Worm (Caenorhabditis elegans) whole organism, late embryonic: ENCODE data around the gene fnta-1.

Experiments
- C38D4.7 ChIP-seq: fragments of 200-800 bp; sonication (Bioruptor generic); optimal IDR thresholded peaks from 2 replicates; lab custom pipeline; 2018; ENCODE audit warnings: mild to moderate bottlenecking, missing genetic modification characterization, moderate library complexity, missing compliant biosample characterization
- F13H6.1 ChIP-seq: sonication (generic microtip); optimal IDR thresholded peaks from 2 replicates; lab custom pipeline; 2016; ENCODE audit warnings: missing genetic modification characterization, missing compliant biosample characterization
- K02D7.2 ChIP-seq: sonication (generic microtip); optimal IDR thresholded peaks from 2 replicates; lab custom pipeline; 2017; ENCODE audit warnings: mild to moderate bottlenecking, missing genetic modification characterization, missing compliant biosample characterization
- T23F11.4 ChIP-seq: fragments of 200-800 bp; sonication (Bioruptor generic); optimal IDR thresholded peaks from 2 replicates; lab custom pipeline; 2018; ENCODE audit warnings: mild to moderate bottlenecking, missing genetic modification characterization, missing compliant biosample characterization
- Y22D7AL.16 ChIP-seq: sonication (generic microtip); optimal IDR thresholded peaks from 2 replicates; lab custom pipeline; 2016; ENCODE audit warnings: missing genetic modification characterization, missing compliant biosample characterization
- ahr-1 ChIP-seq: sonication (generic microtip); optimal IDR thresholded peaks from 2 replicates; lab custom pipeline; 2016; ENCODE audit warnings: missing genetic modification characterization, missing compliant biosample characterization
- ceh-14 ChIP-seq: sonication (generic microtip); optimal IDR thresholded peaks from 2 replicates; lab custom pipeline; 2016; ENCODE audit warnings: missing genotype, missing genetic modification characterization, missing compliant biosample characterization
- ceh-18 ChIP-seq: sonication (generic microtip); optimal IDR thresholded peaks from 2 replicates; lab custom pipeline; 2016; ENCODE audit warnings: missing genetic modification characterization, missing compliant biosample characterization
- ceh-19 ChIP-seq: fragments of 200-800 bp; sonication (Bioruptor generic); optimal IDR thresholded peaks from 2 replicates; lab custom pipeline; 2018; ENCODE audit warnings: mild to moderate bottlenecking, missing genetic modification characterization, missing compliant biosample characterization
- ceh-22 ChIP-seq: sonication (generic microtip); optimal IDR thresholded peaks from 2 replicates; lab custom pipeline; 2017; ENCODE audit warnings: missing biosample characterization, missing genetic modification characterization
- ceh-30 ChIP-seq: fragments of 150-350 bp; optimal IDR thresholded peaks from 2 replicates; lab custom pipeline; 2014; ENCODE audit warnings: missing biosample characterization, missing genetic modification characterization
- ceh-31 ChIP-seq: sonication (generic microtip); optimal IDR thresholded peaks from 2 replicates; lab custom pipeline; 2016; ENCODE audit warnings: missing genetic modification characterization, missing compliant biosample characterization
- ceh-6 ChIP-seq: fragments of 200-800 bp; sonication (Bioruptor generic); optimal IDR thresholded peaks from 2 replicates; lab custom pipeline; 2018; ENCODE audit warnings: mild to moderate bottlenecking, missing genetic modification characterization, missing compliant biosample characterization
- ceh-9 ChIP-seq: sonication (generic microtip); optimal IDR thresholded peaks from 2 replicates; lab custom pipeline; 2016; ENCODE audit warnings: mild to moderate bottlenecking, missing genetic modification characterization, inconsistent platforms, missing compliant biosample characterization
- che-1 ChIP-seq: sonication (generic microtip); optimal IDR thresholded peaks from 2 replicates; lab custom pipeline; 2016; ENCODE audit warnings: mild to moderate bottlenecking, missing genetic modification characterization, missing compliant biosample characterization
- dmd-4 ChIP-seq: sonication (generic microtip); optimal IDR thresholded peaks from 2 replicates; lab custom pipeline; 2016; ENCODE audit warnings: borderline replicate concordance, missing genetic modification characterization, missing compliant biosample characterization
- elt-2 ChIP-seq: sonication (generic microtip); optimal IDR thresholded peaks from 2 replicates; lab custom pipeline; 2016; ENCODE audit warnings: missing genetic modification reagents, missing genetic modification characterization, missing compliant biosample characterization
- elt-4 ChIP-seq: sonication (generic microtip); optimal IDR thresholded peaks from 2 replicates; lab custom pipeline; 2016; ENCODE audit warnings: missing genetic modification characterization, missing compliant biosample characterization
- fkh-10 ChIP-seq: fragments of 150-350 bp; optimal IDR thresholded peaks from 2 replicates; lab custom pipeline; 2014; ENCODE audit warnings: missing biosample characterization, missing genetic modification reagents, missing genetic modification characterization
- hlh-15 ChIP-seq: sonication (generic microtip); optimal IDR thresholded peaks from 2 replicates; lab custom pipeline; 2016; ENCODE audit warnings: missing genetic modification characterization, missing compliant biosample characterization
- hlh-30 ChIP-seq: sonication (generic microtip); optimal IDR thresholded peaks from 2 replicates; lab custom pipeline; 2017; ENCODE audit warnings: antibody characterized with exemption, missing genetic modification characterization, missing compliant biosample characterization; ENCODE audit not compliant: insufficient read depth
- hlh-6 ChIP-seq: sonication (generic microtip); optimal IDR thresholded peaks from 2 replicates; lab custom pipeline; 2016; ENCODE audit warnings: missing genotype, missing genetic modification characterization, missing compliant biosample characterization
- madf-2 ChIP-seq: sonication (generic microtip); optimal IDR thresholded peaks from 2 replicates; lab custom pipeline; 2017; ENCODE audit warnings: missing genetic modification characterization, missing compliant biosample characterization
- nfya-1 ChIP-seq: sonication (generic microtip); optimal IDR thresholded peaks from 2 replicates; lab custom pipeline; 2017; ENCODE audit warnings: missing genetic modification characterization, mild to moderate bottlenecking, missing compliant biosample characterization, antibody characterized with exemption, moderate library complexity
- nhr-11 ChIP-seq: fragments of 150-350 bp; optimal IDR thresholded peaks from 2 replicates; lab custom pipeline; 2014; ENCODE audit warnings: missing biosample characterization, missing genetic modification characterization
- nhr-232 ChIP-seq: sonication (generic microtip); optimal IDR thresholded peaks from 2 replicates; lab custom pipeline; 2016; ENCODE audit warnings: missing genetic modification characterization, missing compliant biosample characterization
- odd-2 ChIP-seq: sonication (generic microtip); optimal IDR thresholded peaks from 2 replicates; lab custom pipeline; 2017; ENCODE audit warnings: antibody characterized with exemption, mild to moderate bottlenecking, missing genetic modification characterization, missing compliant biosample characterization
- pag-3 ChIP-seq: sonication (generic microtip); optimal IDR thresholded peaks from 2 replicates; lab custom pipeline; 2016; ENCODE audit warnings: missing compliant biosample characterization, missing genetic modification characterization, borderline replicate concordance
- pat-9 ChIP-seq: fragments of 200-800 bp; sonication (Bioruptor generic); optimal IDR thresholded peaks from 2 replicates; lab custom pipeline; 2018; ENCODE audit warnings: mild to moderate bottlenecking, missing genetic modification characterization, moderate library complexity, missing compliant biosample characterization
- pax-1 ChIP-seq: fragments of 150-350 bp; optimal IDR thresholded peaks from 2 replicates; lab custom pipeline; 2014; ENCODE audit warnings: missing biosample characterization, missing genetic modification characterization
- pha-2 ChIP-seq: sonication (generic microtip); optimal IDR thresholded peaks from 2 replicates; lab custom pipeline; 2017; ENCODE audit warnings: mild to moderate bottlenecking, missing genetic modification characterization, missing compliant biosample characterization
- pros-1 ChIP-seq: fragments of 150-350 bp; optimal IDR thresholded peaks from 2 replicates; lab custom pipeline; 2014; ENCODE audit warnings: missing biosample characterization, missing genetic modification reagents, missing genetic modification characterization
- sox-2 ChIP-seq: fragments of 200-800 bp; sonication (Bioruptor generic); IDR thresholded peaks from 2 replicates; pipeline ENCODE4 v1.3.6; 2022; ENCODE audit warnings: missing genetic modification reagents, missing genetic modification characterization, missing compliant biosample characterization
- tbx-2 ChIP-seq: sonication (generic microtip); optimal IDR thresholded peaks from 2 replicates; lab custom pipeline; 2016; ENCODE audit warnings: missing genetic modification characterization, missing compliant biosample characterization
- unc-55 ChIP-seq: sonication (generic microtip); optimal IDR thresholded peaks from 2 replicates; lab custom pipeline; 2017; ENCODE audit warnings: missing biosample characterization, missing genetic modification reagents, missing genetic modification characterization
- unc-86 ChIP-seq: sonication (generic microtip); optimal IDR thresholded peaks from 2 replicates; lab custom pipeline; 2016; ENCODE audit warnings: missing genetic modification characterization, missing compliant biosample characterization
- zip-5 ChIP-seq: sonication (generic microtip); optimal IDR thresholded peaks from 2 replicates; lab custom pipeline; 2016; ENCODE audit warnings: missing genetic modification characterization, missing compliant biosample characterization
- ztf-16 ChIP-seq: sonication (generic microtip); optimal IDR thresholded peaks from 2 replicates; lab custom pipeline; 2017; ENCODE audit warnings: missing genetic modification characterization, missing compliant biosample characterization

The fnta-1 gene

DNA sequence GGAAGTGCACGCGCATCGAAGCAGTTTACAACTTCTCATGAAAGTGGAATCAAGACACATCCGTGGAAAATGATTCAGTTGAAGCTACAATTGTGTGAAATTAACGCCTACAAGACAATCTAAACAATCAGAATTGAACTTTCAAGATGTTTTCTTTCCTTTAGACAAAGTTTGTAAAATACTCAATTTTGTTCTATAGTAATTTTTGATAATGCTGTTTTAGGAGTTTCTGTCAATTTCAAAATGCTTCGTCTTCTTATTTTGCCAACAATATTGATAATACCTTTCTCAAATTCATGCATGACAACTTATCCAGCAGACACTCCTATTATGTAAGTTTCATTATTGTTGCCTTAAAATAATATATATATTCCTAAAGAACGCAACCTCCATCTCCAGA lies 29.0 kb upstream of the fnta-1 start, which contains the start of gene T21D12.11:
Gene T21D12.11, plus strand, starts transcription at position 301 of the 400 bp plus-strand sequence.
- TF ChIP-seq ceh-14 = no peak
- TF ChIP-seq madf-2 (tag; lab: Kevin White, UChicago) = no peak
- TF ChIP-seq hlh-30 = no peak
- TF ChIP-seq odd-2 (tag; lab: Kevin White, UChicago) = no peak
- no peak for TF ChIP-seq fkh-10 (GFP tag; lab: Kevin White, UChicago)
- TF ChIP-seq elt-4 = no peak
- TF ChIP-seq T23F11.4 (GFP tag; lab: Kevin White, UChicago) = no peak
- TF ChIP-seq pros-1 (tag; lab: Kevin White, UChicago) = no peak
- TF ChIP-seq ztf-16 (tag; lab: Kevin White, UChicago) = no peak
- no peak for TF ChIP-seq tbx-2 (tag; lab: Kevin White, UChicago)
- no peak for TF ChIP-seq nfya-1 (tag; lab: Kevin White, UChicago)
- no peak for TF ChIP-seq nhr-232 (tag; lab: Kevin White, UChicago)
- no peak for TF ChIP-seq ceh-19 (GFP tag; lab: Kevin White, UChicago)
- TF ChIP-seq pha-2 (tag; lab: Kevin White, UChicago) = no peak
- no peak for TF ChIP-seq C38D4.7 (GFP tag; lab: Kevin White, UChicago)
- TF ChIP-seq K02D7.2 (tag; lab: Kevin White, UChicago) = no peak
- no peak for TF ChIP-seq ceh-22
- TF ChIP-seq pat-9 (tag; lab: Kevin White, UChicago) = no peak
- no peak for TF ChIP-seq ceh-30 (tag; lab: Kevin White, UChicago)

ce11 chrIV:266148-266547 lies 26.0 kb upstream of the fnta-1 start, which contains the start of gene T21D12.12:
Gene T21D12.12 (plus strand): TSS chrIV:266448.
- TF ChIP-seq ceh-22 = no peak
- no peak for TF ChIP-seq pag-3 (tag; lab: Kevin White, UChicago)
- TF ChIP-seq unc-55 = no peak
- no peak for TF ChIP-seq K02D7.2 (tag; lab: Kevin White, UChicago)
- no peak for TF ChIP-seq pha-2 (tag; lab: Kevin White, UChicago)
- no peak for TF ChIP-seq hlh-30
- TF ChIP-seq elt-4 = no peak
- TF ChIP-seq hlh-6 (tag; lab: Kevin White, UChicago) = no peak
- TF ChIP-seq C38D4.7 (GFP tag; lab: Kevin White, UChicago) = no peak
- no peak for TF ChIP-seq Y22D7AL.16

ce11 chrIV:264182-264709 lies 24.1 kb upstream of the fnta-1 start, which contains the start of gene pat-6:
Gene pat-6 (minus strand): TSS chrIV:264232.
- TF ChIP-seq nhr-11 (tag; lab: Kevin White, UChicago) (no peak), nfya-1 (tag; lab: Kevin White, UChicago) (peak; percentile 57), ceh-18 (peak; percentile 26), unc-86 (tag; lab: Kevin White, UChicago) (no peak), ceh-31 (tag; lab: Kevin White, UChicago) (peak; percentile 36), pros-1 (tag; lab: Kevin White, UChicago) (no peak), unc-55 (peak; percentile 42), F13H6.1 (tag; lab: Kevin White, UChicago) (no peak), ceh-30 (tag; lab: Kevin White, UChicago) (no peak), sox-2 (GFP tag; lab: Robert Waterston, UW) (no peak), pat-9 (tag; lab: Kevin White, UChicago) (no peak), hlh-15 (no peak), pax-1 (tag; lab: Kevin White, UChicago) (peak; percentile 1), hlh-30 (no peak), che-1 (tag; lab: Kevin White, UChicago) (no peak), zip-5 (tag; lab: Kevin White, UChicago) (no peak), ahr-1 (tag; lab: Kevin White, UChicago) (no peak), dmd-4 (tag; lab: Kevin White, UChicago) (no peak), elt-2 (tag; lab: Kevin White, UChicago) (no peak), ceh-6 (no peak), ceh-9 (tag; lab: Kevin White, UChicago) (no peak)
